Fruit fly (Drosophila melanogaster) whole organism, embryonic: ENCODE measurements around the gene prt.

Experiments used
- B-H2 ChIP-seq: fragments of 200-800 bp; sonication (Bioruptor generic); optimal IDR thresholded peaks from 2 replicates; lab custom pipeline; 2018; ENCODE audit warnings: missing biosample characterization, mild to moderate bottlenecking, missing genetic modification characterization
- CG10321 ChIP-seq: fragments of 200-800 bp; sonication (Bioruptor generic); IDR thresholded peaks from 2 replicates; pipeline ENCODE4 v1.3.6; 2022; ENCODE audit warnings: missing biosample characterization, missing genetic modification characterization
- CG10431 ChIP-seq: fragments of 200-800 bp; sonication (Bioruptor generic); optimal IDR thresholded peaks from 3 replicates; lab custom pipeline; 2018; ENCODE audit warnings: missing biosample characterization, mild to moderate bottlenecking, missing genetic modification characterization
- CG11696 ChIP-seq: fragments of 200-800 bp; sonication (Bioruptor generic); IDR thresholded peaks from 2 replicates; pipeline ENCODE4 v1.3.6; 2022; ENCODE audit warnings: missing biosample characterization, missing genetic modification characterization
- CG12071 ChIP-seq: fragments of 200-800 bp; sonication (Bioruptor generic); optimal IDR thresholded peaks from 3 replicates; lab custom pipeline; 2018; ENCODE audit warnings: missing biosample characterization, mild to moderate bottlenecking, missing genetic modification characterization
- CG12104 ChIP-seq: fragments of 200-800 bp; sonication (Bioruptor generic); optimal IDR thresholded peaks from 3 replicates; lab custom pipeline; 2016; ENCODE audit warnings: missing biosample characterization, missing genetic modification characterization
- CG12769 ChIP-seq: fragments of 200-800 bp; sonication (Bioruptor generic); optimal IDR thresholded peaks from 2 replicates; lab custom pipeline; 2019; ENCODE audit warnings: missing biosample characterization, mild to moderate bottlenecking, missing genetic modification characterization, moderate library complexity
- CG13624 ChIP-seq: fragments of 200-800 bp; sonication (Bioruptor generic); optimal IDR thresholded peaks from 2 replicates; lab custom pipeline; 2016; ENCODE audit warnings: missing biosample characterization, missing genetic modification characterization
- CG14965 ChIP-seq: fragments of 200-800 bp; sonication (Bioruptor generic); optimal IDR thresholded peaks from 2 replicates; lab custom pipeline; 2016; ENCODE audit warnings: missing biosample characterization, missing genetic modification characterization, borderline replicate concordance
- CG16779 ChIP-seq: fragments of 200-800 bp; sonication (Bioruptor generic); IDR thresholded peaks from 2 replicates; pipeline ENCODE4 v1.3.6; 2022; ENCODE audit warnings: missing biosample characterization, missing genetic modification characterization
- CG17359 ChIP-seq: fragments of 200-800 bp; sonication (Bioruptor generic); optimal IDR thresholded peaks from 3 replicates; lab custom pipeline; 2018; ENCODE audit warnings: missing biosample characterization, mild to moderate bottlenecking, missing genetic modification characterization, moderate library complexity
- CG17361 ChIP-seq: fragments of 200-800 bp; sonication (Bioruptor generic); IDR thresholded peaks from 3 replicates; pipeline ENCODE4 v1.3.6; 2022; ENCODE audit warnings: missing biosample characterization, missing genetic modification characterization
- CG17568 ChIP-seq: fragments of 200-800 bp; sonication (Bioruptor generic); optimal IDR thresholded peaks from 2 replicates; lab custom pipeline; 2018; ENCODE audit warnings: missing biosample characterization, mild to moderate bottlenecking, missing genetic modification characterization, moderate library complexity
- CG2129 ChIP-seq: fragments of 200-800 bp; sonication (Bioruptor generic); IDR thresholded peaks from 2 replicates; pipeline ENCODE4 v1.3.6; 2022; ENCODE audit warnings: missing biosample characterization, missing genetic modification characterization; ENCODE audit not compliant: partially characterized antibody
- CG3281 ChIP-seq: fragments of 200-800 bp; sonication (Bioruptor generic); optimal IDR thresholded peaks from 3 replicates; lab custom pipeline; 2017; ENCODE audit warnings: missing biosample characterization, mild to moderate bottlenecking, missing genetic modification characterization
- CG4404 ChIP-seq: fragments of 200-800 bp; sonication (Bioruptor generic); IDR thresholded peaks from 2 replicates; pipeline ENCODE4 v1.3.6; 2022; ENCODE audit warnings: missing biosample characterization, missing genetic modification characterization
- CG9727 ChIP-seq: fragments of 200-800 bp; sonication (Bioruptor generic); optimal IDR thresholded peaks from 3 replicates; lab custom pipeline; 2017; ENCODE audit warnings: missing biosample characterization, mild to moderate bottlenecking, missing genetic modification characterization
- D19A ChIP-seq: fragments of 200-800 bp; optimal IDR thresholded peaks from 3 replicates; lab custom pipeline; 2019; ENCODE audit warnings: missing biosample characterization, mild to moderate bottlenecking, missing genetic modification characterization, moderate library complexity
- D19B ChIP-seq: fragments of 200-800 bp; sonication (Bioruptor generic); optimal IDR thresholded peaks from 2 replicates; lab custom pipeline; 2017; ENCODE audit warnings: missing biosample characterization, mild to moderate bottlenecking, missing genetic modification characterization
- Dref ChIP-seq: fragments of 200-800 bp; sonication (Bioruptor generic); IDR thresholded peaks from 2 replicates; pipeline ENCODE4 v1.3.6; 2022; ENCODE audit warnings: missing biosample characterization, missing genetic modification characterization
- GATAe ChIP-seq: fragments of 200-800 bp; sonication (Bioruptor generic); conservative IDR thresholded peaks from 2 replicates; pipeline ENCODE4 v1.3.6; 2022; ENCODE audit warnings: missing biosample characterization, missing genetic modification characterization
- H15 ChIP-seq: fragments of 200-800 bp; sonication (Bioruptor generic); IDR thresholded peaks from 3 replicates; pipeline ENCODE4 v1.3.6; 2022; ENCODE audit warnings: missing biosample characterization, missing genetic modification characterization
- H2.0 ChIP-seq: fragments of 200-800 bp; sonication (Bioruptor generic); IDR thresholded peaks from 2 replicates; pipeline ENCODE4 v1.3.6; 2022; ENCODE audit warnings: missing biosample characterization, missing genetic modification characterization
- HLH3B ChIP-seq: fragments of 200-800 bp; sonication (Bioruptor generic); IDR thresholded peaks from 2 replicates; pipeline ENCODE4 v1.3.6; 2022; ENCODE audit warnings: missing biosample characterization, missing genetic modification characterization
- Hr51 ChIP-seq, 2 experiments: fragments of 200-800 bp; sonication (Bioruptor generic); optimal IDR thresholded peaks; 2 replicates in 1 of 2; 3 replicates in 1 of 2; lab custom pipeline; 2016 to 2018; ENCODE audit warnings: missing biosample characterization in 2 of 2, missing genetic modification characterization in 2 of 2, mild to moderate bottlenecking in 1 of 2, moderate library complexity in 1 of 2
- Oli ChIP-seq: fragments of 200-800 bp; sonication (Bioruptor generic); optimal IDR thresholded peaks from 2 replicates; lab custom pipeline; 2018; ENCODE audit warnings: missing biosample characterization, mild to moderate bottlenecking, missing genetic modification characterization, moderate library complexity
- Side ChIP-seq: fragments of 200-800 bp; sonication (Bioruptor generic); optimal IDR thresholded peaks from 2 replicates; lab custom pipeline; 2016; ENCODE audit warnings: missing biosample characterization, missing genetic modification characterization
- ab ChIP-seq: fragments of 200-800 bp; sonication (Bioruptor generic); optimal IDR thresholded peaks from 2 replicates; lab custom pipeline; 2016; ENCODE audit warnings: missing biosample characterization, missing genetic modification characterization
- amos ChIP-seq: fragments of 200-800 bp; sonication (Bioruptor generic); IDR thresholded peaks from 2 replicates; pipeline ENCODE4 v1.3.6; 2022; ENCODE audit warnings: missing biosample characterization, missing genetic modification characterization; ENCODE audit not compliant: partially characterized antibody
- cato ChIP-seq: fragments of 200-800 bp; sonication (Bioruptor generic); optimal IDR thresholded peaks from 2 replicates; lab custom pipeline; 2016; ENCODE audit warnings: missing biosample characterization, missing genetic modification characterization, borderline replicate concordance
- chinmo ChIP-seq: fragments of 200-800 bp; sonication (Bioruptor generic); IDR thresholded peaks from 4 replicates; pipeline ENCODE4 v1.3.6; 2022; ENCODE audit warnings: missing biosample characterization, missing genetic modification characterization; ENCODE audit not compliant: partially characterized antibody
- gcm ChIP-seq: fragments of 200-800 bp; sonication (Bioruptor generic); optimal IDR thresholded peaks from 2 replicates; lab custom pipeline; 2019; ENCODE audit warnings: missing biosample characterization, mild to moderate bottlenecking, missing genetic modification characterization, moderate library complexity
- grn ChIP-seq: fragments of 200-800 bp; sonication (Bioruptor generic); optimal IDR thresholded peaks from 3 replicates; lab custom pipeline; 2017; ENCODE audit warnings: missing biosample characterization, missing genetic modification characterization
- h ChIP-seq: fragments of >200 bp; optimal IDR thresholded peaks from 2 replicates; lab custom pipeline; 2017
- her ChIP-seq: fragments of 200-800 bp; sonication (Bioruptor generic); optimal IDR thresholded peaks from 2 replicates; lab custom pipeline; 2016; ENCODE audit warnings: missing biosample characterization, missing genetic modification characterization
- kay ChIP-seq: fragments of 200-800 bp; sonication (Bioruptor generic); optimal IDR thresholded peaks from 2 replicates; lab custom pipeline; 2016; ENCODE audit warnings: missing biosample characterization, missing genetic modification characterization
- onecut ChIP-seq: fragments of 200-800 bp; sonication (Bioruptor generic); IDR thresholded peaks from 2 replicates; pipeline ENCODE4 v1.3.6; 2022; ENCODE audit warnings: missing biosample characterization, missing genetic modification characterization
- pfk ChIP-seq: fragments of 200-800 bp; sonication (Bioruptor generic); optimal IDR thresholded peaks from 2 replicates; lab custom pipeline; 2018; ENCODE audit warnings: missing biosample characterization, mild to moderate bottlenecking, missing genetic modification characterization, moderate library complexity
- pita ChIP-seq: fragments of 200-800 bp; sonication (Bioruptor generic); optimal IDR thresholded peaks from 2 replicates; lab custom pipeline; 2017; ENCODE audit warnings: missing biosample characterization, mild to moderate bottlenecking, missing genetic modification characterization
- prd ChIP-seq, 3 experiments: fragments of >200 bp in 2 of 3; fragments of 200-800 bp in 1 of 3; sonication (Bioruptor generic) in 1 of 3; optimal IDR thresholded peaks in 2 of 3; IDR thresholded peaks in 1 of 3; 2 replicates in 2 of 3; 3 replicates in 1 of 3; pipeline versions ENCODE4 v1.3.6 to Lab custom; 2017 to 2022; ENCODE audit warnings: missing biosample characterization in 1 of 3, missing genetic modification characterization in 1 of 3
- scrt ChIP-seq: fragments of 200-800 bp; sonication (Bioruptor generic); optimal IDR thresholded peaks from 2 replicates; lab custom pipeline; 2018; ENCODE audit warnings: missing biosample characterization, mild to moderate bottlenecking, missing genetic modification characterization, moderate library complexity
- sens ChIP-seq: fragments of 200-800 bp; sonication (Bioruptor generic); peaks from one replicate; lab custom pipeline; 2016; ENCODE audit warnings: missing biosample characterization, missing genetic modification characterization
- sens-2 ChIP-seq: fragments of 200-800 bp; sonication (Bioruptor generic); IDR thresholded peaks from 2 replicates; pipeline ENCODE4 v1.3.6; 2022; ENCODE audit warnings: missing biosample characterization, missing genetic modification characterization
- sima ChIP-seq: fragments of 200-800 bp; sonication (Bioruptor generic); optimal IDR thresholded peaks from 2 replicates; lab custom pipeline; 2016; ENCODE audit warnings: missing biosample characterization, missing genetic modification characterization
- slou ChIP-seq: fragments of 200-800 bp; sonication (Bioruptor generic); optimal IDR thresholded peaks from 3 replicates; lab custom pipeline; 2016; ENCODE audit warnings: missing biosample characterization, missing genetic modification characterization
- tap ChIP-seq: fragments of 200-800 bp; optimal IDR thresholded peaks from 3 replicates; lab custom pipeline; 2019; ENCODE audit warnings: missing biosample characterization, mild to moderate bottlenecking, missing genetic modification characterization, moderate library complexity
- tup ChIP-seq: fragments of 200-800 bp; sonication (Bioruptor generic); optimal IDR thresholded peaks from 2 replicates; lab custom pipeline; 2016; ENCODE audit warnings: missing biosample characterization, mild to moderate bottlenecking, missing genetic modification characterization, moderate library complexity
- wek ChIP-seq: fragments of 200-800 bp; sonication (Bioruptor generic); optimal IDR thresholded peaks from 3 replicates; lab custom pipeline; 2018; ENCODE audit warnings: missing biosample characterization, mild to moderate bottlenecking, missing genetic modification characterization, moderate library complexity
- yki ChIP-seq: fragments of >200 bp; optimal IDR thresholded peaks from 3 replicates; lab custom pipeline; 2018
- zfh2 ChIP-seq: fragments of 200-800 bp; sonication (Bioruptor generic); optimal IDR thresholded peaks from 2 replicates; lab custom pipeline; 2016; ENCODE audit warnings: missing biosample characterization, missing genetic modification characterization

prt gene

dm6 chr3R:23725711-23726349 is 27.0 kb upstream of the prt start (continued):
- no peak for TF ChIP-seq onecut (GFP tag; lab: Robert Waterston, UW)
- TF ChIP-seq zfh2 (GFP tag; lab: Kevin White, UChicago): no peak
- TF ChIP-seq sens (GFP tag; lab: Kevin White, UChicago): peak; percentile 66
- no peak for TF ChIP-seq sens-2 (GFP tag; lab: Robert Waterston, UW)
- TF ChIP-seq B-H2 (GFP tag; lab: Kevin White, UChicago): peak; percentile 66
- no peak for TF ChIP-seq kay (GFP tag; lab: Kevin White, UChicago)
- TF ChIP-seq CG3281 (GFP tag; lab: Kevin White, UChicago): peak; percentile 33
- TF ChIP-seq pfk: peak; percentile 34
- TF ChIP-seq CG9727: peak; percentile 13
- TF ChIP-seq Side (GFP tag; lab: Kevin White, UChicago): no peak
- TF ChIP-seq Dref (GFP tag; lab: Robert Waterston, UW): no peak
- peak; percentile 52 for TF ChIP-seq CG10431
- TF ChIP-seq CG17568 (GFP tag; lab: Kevin White, UChicago): no peak
- TF ChIP-seq amos: no peak
- TF ChIP-seq scrt (GFP tag; lab: Kevin White, UChicago): peak; percentile 19
- TF ChIP-seq CG14965: no peak
- 0 out of 4 replicates have a peak, but pooled peaks have one; percentile 32 for TF ChIP-seq chinmo (GFP tag; lab: Robert Waterston, UW)
- TF ChIP-seq CG12104 (GFP tag; lab: Kevin White, UChicago): peak; percentile 14
- no peak for TF ChIP-seq Hr51 (GFP tag; optimal IDR thresholded peaks at IDR 0.05; lab: Kevin White, UChicago)
- TF ChIP-seq D19A (tag; lab: Kevin White, UChicago): peak; percentile 38
- no peak for TF ChIP-seq h (lab: Kevin White, UChicago)
- no peak for TF ChIP-seq ab (GFP tag; lab: Kevin White, UChicago)
- no peak for TF ChIP-seq sima (GFP tag; lab: Kevin White, UChicago)
- TF ChIP-seq Oli (tag; lab: Kevin White, UChicago): no peak
- no peak for TF ChIP-seq tup (GFP tag; lab: Kevin White, UChicago)
- no peak for TF ChIP-seq CG16779 (GFP tag; lab: Robert Waterston, UW)
- no peak for TF ChIP-seq CG13624 (GFP tag; lab: Kevin White, UChicago)
- TF ChIP-seq H15 (GFP tag; lab: Robert Waterston, UW): no peak
- TF ChIP-seq CG11696 (GFP tag; lab: Robert Waterston, UW): no peak
- no peak for TF ChIP-seq D19B (GFP tag; lab: Kevin White, UChicago)
- no peak for TF ChIP-seq tap (tag; lab: Kevin White, UChicago)
- TF ChIP-seq CG17359: peak; percentile 18
- peak; percentile 52 for TF ChIP-seq CG12071 (GFP tag; lab: Kevin White, UChicago)
- 0 out of 2 replicates have a peak, but pooled peaks have one; percentile 21 for TF ChIP-seq HLH3B (GFP tag; lab: Robert Waterston, UW)
- no peak for TF ChIP-seq H2.0 (GFP tag; lab: Robert Waterston, UW)
- no peak for TF ChIP-seq slou
- TF ChIP-seq yki (lab: Kevin White, UChicago): no peak
- no peak for TF ChIP-seq grn (GFP tag; lab: Kevin White, UChicago)
- no peak for TF ChIP-seq gcm (GFP tag; lab: Kevin White, UChicago)
- no peak for TF ChIP-seq cato (GFP tag; lab: Kevin White, UChicago)
- TF ChIP-seq CG12769 (tag; lab: Kevin White, UChicago): peak; percentile 55
- no peak for TF ChIP-seq CG4404 (GFP tag; lab: Robert Waterston, UW)
- TF ChIP-seq wek: peak; percentile 30
- no peak for TF ChIP-seq CG2129
- TF ChIP-seq her (GFP tag; lab: Kevin White, UChicago): no peak
- TF ChIP-seq CG10321 (GFP tag; lab: Robert Waterston, UW): no peak
- no peak for TF ChIP-seq GATAe
- TF ChIP-seq pita (GFP tag; lab: Kevin White, UChicago): no peak
- no peak for TF ChIP-seq prd (optimal IDR thresholded peaks at IDR 0.05; lab: Kevin White, UChicago)
- TF ChIP-seq prd (GFP tag; IDR thresholded peaks at IDR 0.05; lab: Robert Waterston, UW): no peak
- TF ChIP-seq CG17361 (GFP tag; lab: Robert Waterston, UW): no peak
